Worm (Caenorhabditis elegans) whole organism, late embryonic: Measurements from ENCODE around the gene C05C12.1.

Experiments used
- F13H6.1 ChIP-seq: sonication (generic microtip); optimal IDR thresholded peaks from 2 replicates; lab custom pipeline; 2016; ENCODE audit warnings: missing genetic modification characterization, missing compliant biosample characterization
- fkh-10 ChIP-seq: fragments of 150-350 bp; optimal IDR thresholded peaks from 2 replicates; lab custom pipeline; 2014; ENCODE audit warnings: missing biosample characterization, missing genetic modification reagents, missing genetic modification characterization
- lim-6 ChIP-seq: sonication (generic microtip); optimal IDR thresholded peaks from 2 replicates; lab custom pipeline; 2016; ENCODE audit warnings: missing genetic modification characterization, missing compliant biosample characterization
- odd-2 ChIP-seq: sonication (generic microtip); optimal IDR thresholded peaks from 2 replicates; lab custom pipeline; 2017; ENCODE audit warnings: antibody characterized with exemption, mild to moderate bottlenecking, missing genetic modification characterization, missing compliant biosample characterization
- pha-2 ChIP-seq: sonication (generic microtip); optimal IDR thresholded peaks from 2 replicates; lab custom pipeline; 2017; ENCODE audit warnings: mild to moderate bottlenecking, missing genetic modification characterization, missing compliant biosample characterization
- sox-4 ChIP-seq: sonication (generic microtip); optimal IDR thresholded peaks from 2 replicates; lab custom pipeline; 2017; ENCODE audit warnings: mild to moderate bottlenecking, missing genetic modification characterization, inconsistent platforms, missing compliant biosample characterization

- TF ChIP-seq pha-2 (tag; lab: Kevin White, UChicago) (no peak), lim-6 (tag; lab: Kevin White, UChicago) (no peak), F13H6.1 (tag; lab: Kevin White, UChicago) (no peak), odd-2 (tag; lab: Kevin White, UChicago) (no peak), sox-4 (tag; lab: Kevin White, UChicago) (no peak), fkh-10 (GFP tag; lab: Kevin White, UChicago) (no peak)
Observed at ce11 chrIV:11260544-11261227, 6.9 kb downstream of the C05C12.1 start, which contains the start of gene C05C12.5.
